Fruit fly (Drosophila melanogaster) whole organism, pupa: Measurements from ENCODE around the gene Pop2.
A peak's percentile ranks its signal among the peaks of the same experiment; 100 is the strongest.

Experiments used
- CG10348 ChIP-seq: fragments of 200-800 bp; sonication (Bioruptor generic); IDR thresholded peaks from 2 replicates; pipeline ENCODE4 v1.3.6; 2022; ENCODE audit warnings: missing biosample characterization, missing genetic modification characterization
- CG12605 ChIP-seq: fragments of 200-800 bp; sonication (Bioruptor generic); IDR thresholded peaks from 2 replicates; pipeline ENCODE4 v1.3.6; 2022; ENCODE audit warnings: missing biosample characterization, missing genetic modification characterization
- CG13204 ChIP-seq: fragments of 200-800 bp; sonication (Bioruptor generic); optimal IDR thresholded peaks from 2 replicates; lab custom pipeline; 2018; ENCODE audit warnings: missing biosample characterization, mild to moderate bottlenecking, missing genetic modification characterization, moderate library complexity
- CG14655 ChIP-seq: fragments of 200-800 bp; sonication (Bioruptor generic); optimal IDR thresholded peaks from 3 replicates; lab custom pipeline; 2017; ENCODE audit warnings: mild to moderate bottlenecking, missing biosample characterization, missing genetic modification reagents, missing genetic modification characterization
- CG15710 ChIP-seq: fragments of 200-800 bp; sonication (Bioruptor generic); optimal IDR thresholded peaks from 2 replicates; lab custom pipeline; 2018; ENCODE audit warnings: missing biosample characterization, mild to moderate bottlenecking, missing genetic modification characterization, moderate library complexity
- CG17806 ChIP-seq: fragments of 200-800 bp; sonication (Bioruptor generic); optimal IDR thresholded peaks from 2 replicates; lab custom pipeline; 2018; ENCODE audit warnings: missing biosample characterization, mild to moderate bottlenecking, missing genetic modification characterization, moderate library complexity
- CG32121 ChIP-seq: fragments of 200-800 bp; sonication (Bioruptor generic); IDR thresholded peaks from 2 replicates; pipeline ENCODE4 v1.3.6; 2022; ENCODE audit warnings: missing biosample characterization, missing genetic modification characterization
- CG34367 ChIP-seq: fragments of 200-800 bp; sonication (Bioruptor generic); optimal IDR thresholded peaks from 2 replicates; lab custom pipeline; 2018; ENCODE audit warnings: missing biosample characterization, mild to moderate bottlenecking, missing genetic modification characterization
- CG4496 ChIP-seq: fragments of 200-800 bp; sonication (Bioruptor generic); IDR thresholded peaks from 3 replicates; pipeline ENCODE4 v1.3.6; 2022; ENCODE audit warnings: missing biosample characterization, missing genetic modification characterization
- CG8159 ChIP-seq: fragments of 200-800 bp; sonication (Bioruptor generic); optimal IDR thresholded peaks from 3 replicates; lab custom pipeline; 2018; ENCODE audit warnings: missing biosample characterization, mild to moderate bottlenecking, missing genetic modification characterization, moderate library complexity
- CG8301 ChIP-seq: fragments of 200-800 bp; sonication (Bioruptor generic); optimal IDR thresholded peaks from 2 replicates; lab custom pipeline; 2018; ENCODE audit warnings: missing biosample characterization, mild to moderate bottlenecking, missing genetic modification characterization
- CG9948 ChIP-seq: fragments of 200-800 bp; sonication (Bioruptor generic); optimal IDR thresholded peaks from 2 replicates; lab custom pipeline; 2018; ENCODE audit warnings: missing biosample characterization, mild to moderate bottlenecking, missing genetic modification characterization, moderate library complexity
- D1 ChIP-seq: fragments of 200-800 bp; sonication (Bioruptor generic); optimal IDR thresholded peaks from 2 replicates; lab custom pipeline; 2018; ENCODE audit warnings: missing biosample characterization, mild to moderate bottlenecking, missing genetic modification characterization, moderate library complexity
- EcR ChIP-seq: fragments of 200-800 bp; sonication (Bioruptor generic); optimal IDR thresholded peaks from 3 replicates; lab custom pipeline; 2019; ENCODE audit warnings: missing biosample characterization, missing genetic modification characterization, mild to moderate bottlenecking, moderate library complexity, missing genetic modification reagents
- Ets98B ChIP-seq: fragments of 200-800 bp; sonication (Bioruptor generic); IDR thresholded peaks from 2 replicates; pipeline ENCODE4 v1.3.6; 2022; ENCODE audit warnings: missing biosample characterization, missing genetic modification characterization
- Pif1A ChIP-seq: fragments of 200-800 bp; sonication (Bioruptor generic); optimal IDR thresholded peaks from 3 replicates; lab custom pipeline; 2016; ENCODE audit warnings: missing biosample characterization, missing genetic modification characterization
- Pif1B ChIP-seq: fragments of 200-800 bp; sonication (Bioruptor generic); optimal IDR thresholded peaks from 3 replicates; lab custom pipeline; 2016; ENCODE audit warnings: missing biosample characterization, missing genetic modification characterization
- Snoo ChIP-seq: fragments of 200-800 bp; sonication (Bioruptor generic); optimal IDR thresholded peaks from 3 replicates; lab custom pipeline; 2017; ENCODE audit warnings: missing biosample characterization, mild to moderate bottlenecking, missing genetic modification characterization, inconsistent platforms
- fd96Ca ChIP-seq: fragments of 200-800 bp; sonication (Bioruptor generic); IDR thresholded peaks from 3 replicates; pipeline ENCODE4 v1.3.6; 2022; ENCODE audit warnings: missing biosample characterization, missing genetic modification characterization
- gl ChIP-seq: fragments of 200-800 bp; sonication (Bioruptor generic); optimal IDR thresholded peaks from 2 replicates; lab custom pipeline; 2018; ENCODE audit warnings: missing biosample characterization, mild to moderate bottlenecking, missing genetic modification characterization
- rn ChIP-seq: fragments of 200-800 bp; sonication (Bioruptor generic); IDR thresholded peaks from 2 replicates; pipeline ENCODE4 v1.3.6; 2022; ENCODE audit warnings: missing biosample characterization, missing genetic modification characterization

Gene Pop2

dm6 chr3L:12021903-12022302 lies 19.2 kb upstream of the Pop2 start:
- TF ChIP-seq fd96Ca: no peak
- TF ChIP-seq CG4496 (GFP tag; lab: Robert Waterston, UW): no peak
- TF ChIP-seq CG14655: no peak
- TF ChIP-seq CG8159 (tag; lab: Kevin White, UChicago): no peak

dm6 chr3L:12016186-12016585 lies 13.5 kb upstream of the Pop2 start:
- TF ChIP-seq CG8301 (tag; lab: Kevin White, UChicago) (no peak), rn (GFP tag; lab: Robert Waterston, UW) (peak; percentile 46; the same call in 1 of the 2 replicates), fd96Ca (0 out of 3 replicates have a peak, but pooled peaks have one; percentile 25), CG14655 (peak; percentile 34), CG15710 (tag; lab: Kevin White, UChicago) (no peak), CG8159 (tag; lab: Kevin White, UChicago) (peak; percentile 20), CG17806 (tag; lab: Kevin White, UChicago) (peak; percentile 21), CG13204 (GFP tag; lab: Kevin White, UChicago) (no peak), CG4496 (GFP tag; lab: Robert Waterston, UW) (peak; percentile 78), EcR (GFP tag; lab: Kevin White, UChicago) (no peak), gl (tag; lab: Kevin White, UChicago) (no peak), Snoo (tag; lab: Kevin White, UChicago) (peak; percentile 71), Pif1B (GFP tag; lab: Kevin White, UChicago) (peak; percentile 3), Ets98B (GFP tag; lab: Robert Waterston, UW) (peak; percentile 72), Pif1A (GFP tag; lab: Kevin White, UChicago) (peak; percentile 16), D1 (tag; lab: Kevin White, UChicago) (no peak), CG9948 (tag; lab: Kevin White, UChicago) (no peak), CG12605 (no peak), CG34367 (tag; lab: Kevin White, UChicago) (no peak), CG32121 (peak; percentile 63; the same call in 1 of the 2 replicates), CG10348 (GFP tag; lab: Robert Waterston, UW) (no peak)

dm6 chr3L:12014272-12014671 lies 11.6 kb upstream of the Pop2 start:
- TF ChIP-seq CG10348 (GFP tag; lab: Robert Waterston, UW) (no peak), Snoo (tag; lab: Kevin White, UChicago) (peak; percentile 5), CG13204 (GFP tag; lab: Kevin White, UChicago) (no peak), EcR (GFP tag; lab: Kevin White, UChicago) (peak; percentile 1), gl (tag; lab: Kevin White, UChicago) (peak; percentile 59)
- TF ChIP-seq, all 21 proteins: peak for 3

- TF ChIP-seq Pif1A (GFP tag; lab: Kevin White, UChicago): peak; percentile 33
- TF ChIP-seq CG14655: no peak
- TF ChIP-seq CG9948 (tag; lab: Kevin White, UChicago): peak; percentile 38
- TF ChIP-seq CG12605: no peak
- TF ChIP-seq CG17806 (tag; lab: Kevin White, UChicago): peak; percentile 54
- 0 out of 2 replicates have a peak, but pooled peaks have one; percentile 30 for TF ChIP-seq Ets98B (GFP tag; lab: Robert Waterston, UW)
- TF ChIP-seq fd96Ca: peak; percentile 16; the same call in 1 of the 3 replicates
- no peak for TF ChIP-seq Snoo (tag; lab: Kevin White, UChicago)
- TF ChIP-seq CG8159 (tag; lab: Kevin White, UChicago): peak; percentile 54
- peak; percentile 5 for TF ChIP-seq D1 (tag; lab: Kevin White, UChicago)
- TF ChIP-seq CG10348 (GFP tag; lab: Robert Waterston, UW): no peak
- TF ChIP-seq gl (tag; lab: Kevin White, UChicago): no peak
- no peak for TF ChIP-seq CG13204 (GFP tag; lab: Kevin White, UChicago)
- peak; percentile 41 for TF ChIP-seq CG15710 (tag; lab: Kevin White, UChicago)
- no peak for TF ChIP-seq CG32121
- TF ChIP-seq Pif1B (GFP tag; lab: Kevin White, UChicago): peak; percentile 3
- TF ChIP-seq rn (GFP tag; lab: Robert Waterston, UW): no peak
- peak; percentile 6 for TF ChIP-seq CG34367 (tag; lab: Kevin White, UChicago)
- peak; percentile 26 for TF ChIP-seq CG8301 (tag; lab: Kevin White, UChicago)
- TF ChIP-seq CG4496 (GFP tag; lab: Robert Waterston, UW): peak; percentile 41
- TF ChIP-seq EcR (GFP tag; lab: Kevin White, UChicago): no peak
These were observed 11.0 kb upstream of the Pop2 start for dm6 chr3L:12013698-12014097.

- TF ChIP-seq CG17806 (tag; lab: Kevin White, UChicago): no peak
- no peak for TF ChIP-seq gl (tag; lab: Kevin White, UChicago)
- TF ChIP-seq Pif1A (GFP tag; lab: Kevin White, UChicago): no peak
- TF ChIP-seq CG34367 (tag; lab: Kevin White, UChicago): no peak
- TF ChIP-seq D1 (tag; lab: Kevin White, UChicago): peak; percentile 59
- no peak for TF ChIP-seq CG8159 (tag; lab: Kevin White, UChicago)
- no peak for TF ChIP-seq CG12605
These were observed 5.2 kb upstream of the Pop2 start for dm6 chr3L:12007945-12008344.

- TF ChIP-seq CG9948 (tag; lab: Kevin White, UChicago) (no peak), EcR (GFP tag; lab: Kevin White, UChicago) (no peak), fd96Ca (no peak), CG15710 (tag; lab: Kevin White, UChicago) (no peak), rn (GFP tag; lab: Robert Waterston, UW) (no peak), gl (tag; lab: Kevin White, UChicago) (no peak), CG32121 (no peak), Pif1A (GFP tag; lab: Kevin White, UChicago) (no peak), CG34367 (tag; lab: Kevin White, UChicago) (no peak), CG8159 (tag; lab: Kevin White, UChicago) (no peak), CG8301 (tag; lab: Kevin White, UChicago) (no peak), CG14655 (no peak), CG13204 (GFP tag; lab: Kevin White, UChicago) (no peak), Pif1B (GFP tag; lab: Kevin White, UChicago) (no peak), Snoo (tag; lab: Kevin White, UChicago) (no peak), CG17806 (tag; lab: Kevin White, UChicago) (no peak)
These were observed 1.4 kb upstream of the Pop2 start for dm6 chr3L:12004136-12004535.
